Worm (Caenorhabditis elegans): Measurements from ENCODE around the gene daf-5.
"Not testable (repeated sequence)": the region's sequence is repeated elsewhere in the genome, so short reads cannot be mapped to it uniquely, and the experiment has no call there.

Gene daf-5

DNA sequence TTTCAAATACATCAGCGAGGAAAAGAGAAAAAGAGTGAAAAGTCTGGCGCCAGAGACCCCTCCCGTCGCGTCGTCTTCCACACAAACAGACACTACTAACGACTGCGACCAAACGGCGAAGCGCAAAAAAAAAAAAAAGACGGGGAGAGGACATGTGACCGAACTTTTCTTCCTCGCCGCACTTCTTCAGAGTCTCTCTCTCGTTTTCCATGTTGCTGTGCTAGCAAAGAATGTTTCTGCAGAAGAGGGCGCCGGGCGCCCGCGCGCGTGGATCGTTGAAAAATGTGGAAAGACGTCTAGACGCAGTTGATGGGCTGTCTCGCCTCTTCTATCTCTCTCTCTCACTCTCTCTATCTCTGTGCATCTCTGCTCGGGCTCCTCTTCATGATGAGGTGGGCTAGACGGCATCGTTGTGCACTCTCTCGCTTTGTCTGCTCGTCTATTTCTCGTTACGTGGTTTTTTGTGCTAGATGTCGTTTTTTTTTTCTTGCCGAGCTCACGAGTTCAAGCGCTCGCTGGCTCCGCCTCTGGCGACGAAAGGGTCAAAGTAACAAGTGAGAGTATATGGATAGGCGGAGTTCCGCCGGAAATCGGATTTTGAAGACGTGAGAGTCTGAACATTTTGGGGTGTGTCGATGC is 11.8 kb downstream of the daf-5 start:
- TF ChIP-seq T22C8.4 (GFP tag; IDR thresholded peaks at IDR 0.05) (no peak), tab-1 (GFP tag; IDR thresholded peaks at IDR 0.05) (no peak), ref-1 (GFP tag; conservative IDR thresholded peaks at IDR 0.05) (no peak)

DNA sequence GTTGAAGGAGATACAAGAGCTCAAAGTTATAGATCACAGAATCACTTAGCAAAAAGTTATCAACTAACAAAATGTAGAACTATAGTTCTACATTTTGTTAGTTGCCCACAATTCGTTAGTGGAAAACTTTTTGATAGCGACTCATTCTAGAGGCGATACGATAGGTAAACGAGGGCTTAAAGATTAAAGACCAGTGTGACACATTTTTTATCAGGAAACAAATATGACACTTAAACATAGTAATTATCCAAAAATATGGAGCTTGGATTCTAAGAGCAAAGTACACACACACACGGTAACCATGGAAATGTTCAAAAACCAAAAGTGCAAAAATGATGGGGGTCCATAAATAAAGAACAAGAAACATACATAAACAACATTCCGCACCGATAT is 12.3 kb downstream of the daf-5 start:
- TF ChIP-seq tab-1 (GFP tag; IDR thresholded peaks at IDR 0.05) (no peak), med-1 (GFP tag; optimal IDR thresholded peaks at IDR 0.05; ENCODE audit: insufficient read depth) (no peak), cog-1 (tag; optimal IDR thresholded peaks at IDR 0.05) (no peak), T22C8.4 (GFP tag; IDR thresholded peaks at IDR 0.05) (no peak), ref-1 (GFP tag; conservative IDR thresholded peaks at IDR 0.05) (no peak), ztf-23 (GFP tag; IDR thresholded peaks at IDR 0.05) (no peak)

DNA sequence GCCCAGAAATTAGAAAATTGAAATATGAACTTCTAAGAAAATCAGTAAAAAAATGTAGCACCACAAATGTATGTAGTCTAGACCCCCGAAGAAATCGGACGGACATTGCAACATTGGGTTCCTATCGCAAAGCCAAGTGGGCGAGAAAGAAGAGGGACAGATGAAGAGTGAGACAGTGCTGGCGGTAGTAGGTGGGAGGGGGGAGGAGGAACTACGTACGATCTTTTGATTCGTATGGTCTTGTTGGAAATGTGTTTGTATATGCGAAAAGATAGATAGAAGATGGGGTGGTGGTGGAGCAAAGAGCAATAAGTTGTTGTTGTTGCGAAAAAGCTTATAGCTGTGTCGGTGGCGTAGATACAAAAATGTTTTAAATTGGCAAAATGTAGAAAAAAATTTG is 13.8 kb downstream of the daf-5 start:
- 0 out of 2 replicates have a peak, but pooled peaks have one; percentile 48 for TF ChIP-seq flt-1 (GFP tag; IDR thresholded peaks at IDR 0.05)
- no peak for TF ChIP-seq ztf-29 (GFP tag; IDR thresholded peaks at IDR 0.05)

DNA sequence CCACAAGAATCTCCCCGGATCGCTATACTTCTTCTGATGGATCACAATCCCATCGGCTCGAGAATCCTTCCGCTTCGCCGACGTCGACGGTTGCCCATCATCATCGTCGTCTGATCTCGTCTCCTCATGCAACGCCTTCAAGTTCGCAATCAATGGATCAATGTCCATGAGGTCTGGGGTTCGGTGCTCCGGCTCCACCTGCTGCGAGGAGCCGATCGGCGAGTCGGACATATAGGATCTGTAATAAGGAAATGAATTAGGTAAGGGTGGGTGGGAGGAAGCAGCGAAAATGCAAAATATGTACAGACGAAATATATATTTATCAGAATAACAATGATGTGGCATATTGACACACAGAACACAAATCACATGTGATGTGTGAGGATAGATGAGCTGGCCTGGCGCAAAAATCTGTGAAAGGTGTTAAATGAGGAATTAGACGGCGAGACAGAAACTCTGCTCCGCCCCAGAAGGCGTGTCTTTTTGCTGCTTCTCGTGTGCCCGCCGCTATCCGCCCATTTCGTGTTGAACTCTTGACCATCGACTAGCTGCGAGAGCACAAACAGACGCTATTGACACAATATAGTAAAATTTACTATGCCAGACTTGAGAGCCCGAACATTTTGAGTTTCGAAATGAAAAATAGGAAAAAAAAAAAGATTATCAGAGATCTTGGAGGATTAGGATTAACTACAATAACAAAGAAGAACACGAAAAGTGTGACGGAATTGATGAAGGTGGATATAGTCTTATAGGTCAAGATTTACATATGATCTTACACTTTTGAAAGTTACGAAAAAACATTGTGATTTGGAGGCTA is 14.4 kb downstream of the daf-5 start:
- TF ChIP-seq ref-1 (GFP tag; conservative IDR thresholded peaks at IDR 0.05) (no peak), med-1 (GFP tag; optimal IDR thresholded peaks at IDR 0.05; ENCODE audit: insufficient read depth) (no peak), flt-1 (GFP tag; IDR thresholded peaks at IDR 0.05) (no peak), klf-2 (GFP tag; conservative IDR thresholded peaks at IDR 0.05) (no peak), ztf-29 (GFP tag; IDR thresholded peaks at IDR 0.05) (no peak), ztf-23 (GFP tag; IDR thresholded peaks at IDR 0.05) (no peak), T22C8.4 (GFP tag; IDR thresholded peaks at IDR 0.05) (no peak), cog-1 (tag; optimal IDR thresholded peaks at IDR 0.05) (no peak)

DNA sequence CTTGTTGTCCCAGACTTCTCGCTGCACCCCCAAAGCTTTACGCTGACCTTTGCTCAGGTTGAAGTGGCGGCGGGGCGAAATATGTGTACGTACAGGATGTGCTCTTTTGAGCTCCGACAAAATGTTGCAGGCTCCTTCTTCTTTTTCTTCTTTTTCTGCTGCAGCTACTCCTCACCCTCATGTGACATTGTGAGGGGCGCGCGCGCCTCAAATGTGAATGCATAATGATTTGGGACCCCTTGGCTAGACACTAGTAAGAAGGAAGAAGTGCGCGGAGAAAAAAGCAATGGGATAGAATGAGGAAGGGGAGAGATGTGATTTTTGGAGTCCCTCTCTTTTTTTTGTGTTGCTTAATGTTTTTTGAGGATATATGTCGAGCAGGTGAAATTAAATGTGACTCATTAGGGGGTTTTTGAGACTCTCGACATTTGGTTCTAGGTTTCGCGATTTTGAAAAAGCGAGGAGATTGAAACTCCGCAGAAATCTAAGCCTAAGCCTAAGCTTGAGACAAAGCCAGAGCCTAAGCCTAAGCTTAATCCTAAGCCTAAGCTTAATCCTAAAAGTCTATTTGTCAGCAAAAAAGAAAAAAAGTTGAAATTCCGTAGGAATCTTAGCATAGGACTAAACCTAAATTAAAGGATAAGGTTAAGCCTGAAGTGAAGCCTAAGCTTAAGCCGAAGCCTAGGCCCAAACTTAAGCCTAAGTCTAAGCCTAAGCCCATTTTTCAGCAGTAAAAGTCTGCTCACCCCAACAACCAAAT is 15.2 kb downstream of the daf-5 start:
- TF ChIP-seq tab-1 (GFP tag; IDR thresholded peaks at IDR 0.05): no peak
- TF ChIP-seq ztf-29 (GFP tag; IDR thresholded peaks at IDR 0.05): peak; percentile 68; the same call in 1 of the 2 replicates

DNA sequence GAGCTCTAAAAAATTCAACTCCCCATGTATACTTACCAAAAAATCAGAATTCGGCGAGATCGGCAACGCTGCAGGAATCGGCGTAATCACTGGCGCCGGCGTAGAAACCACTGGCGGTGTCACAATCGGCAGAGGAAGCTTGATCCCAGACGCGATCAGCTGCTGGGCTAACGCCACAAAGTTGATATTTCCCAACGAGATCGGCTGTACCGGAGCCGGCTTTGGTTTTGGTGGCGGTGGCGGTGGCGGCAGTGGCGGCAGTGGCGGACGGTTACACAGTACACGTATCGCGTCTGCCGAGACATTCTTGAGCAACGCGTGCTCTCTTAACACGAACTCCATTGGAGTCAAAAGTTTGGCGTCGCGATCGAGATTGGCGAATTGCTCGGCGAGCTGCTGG is 17.5 kb downstream of the daf-5 start:
- no peak for TF ChIP-seq ref-1 (GFP tag; conservative IDR thresholded peaks at IDR 0.05)

DNA sequence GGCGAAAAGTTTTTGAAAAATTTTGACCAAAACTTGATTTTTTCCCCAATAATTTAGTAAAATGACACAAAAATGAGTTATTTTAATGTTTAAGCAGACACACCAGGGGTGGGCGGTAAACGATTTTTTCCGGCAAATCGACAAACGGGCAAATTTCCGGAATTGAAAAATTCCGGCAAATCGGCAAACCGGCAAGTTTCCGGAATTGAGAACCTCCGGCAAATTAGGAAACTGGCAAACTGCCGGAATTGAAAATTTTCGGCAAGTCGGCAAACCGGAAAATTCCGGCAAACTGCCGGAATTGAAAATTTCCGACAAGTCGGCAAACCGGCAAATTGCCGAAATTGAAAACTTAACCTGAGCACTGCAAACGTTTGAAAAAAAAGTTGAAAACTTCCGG is 19.4 kb downstream of the daf-5 start:
- TF ChIP-seq ztf-29 (GFP tag; IDR thresholded peaks at IDR 0.05) (no peak), T22C8.4 (GFP tag; IDR thresholded peaks at IDR 0.05) (no peak), med-1 (GFP tag; optimal IDR thresholded peaks at IDR 0.05; ENCODE audit: insufficient read depth) (no peak), klf-2 (GFP tag; conservative IDR thresholded peaks at IDR 0.05) (no peak), flt-1 (GFP tag; IDR thresholded peaks at IDR 0.05) (no peak), tab-1 (GFP tag; IDR thresholded peaks at IDR 0.05) (no peak), cog-1 (tag; optimal IDR thresholded peaks at IDR 0.05) (no peak), ztf-23 (GFP tag; IDR thresholded peaks at IDR 0.05) (no peak), ref-1 (GFP tag; conservative IDR thresholded peaks at IDR 0.05) (no peak)

DNA sequence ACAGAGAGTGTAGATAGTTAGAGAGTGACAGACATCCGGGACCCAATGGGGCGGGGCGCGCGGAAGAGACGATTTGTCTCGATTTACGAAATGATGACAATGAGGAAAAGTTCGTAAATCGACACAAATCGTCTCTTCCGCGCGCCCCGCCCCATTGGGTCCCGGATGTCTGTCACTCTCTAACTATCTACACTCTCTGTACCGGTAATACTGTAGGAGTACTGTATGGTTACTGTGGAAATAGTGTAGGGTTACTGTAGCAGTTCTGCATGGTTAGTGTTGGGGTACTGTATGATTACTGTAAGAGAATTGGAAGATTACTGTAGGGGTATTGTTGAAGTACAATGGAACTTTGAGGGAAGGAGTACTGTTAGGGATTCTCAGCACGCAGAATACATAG is 30.9 kb downstream of the daf-5 start, which contains the start of gene F01D5.10:
Gene F01D5.10, minus strand, starts transcription at position 101 of the 400 bp plus-strand sequence.
- TF ChIP-seq med-1 (GFP tag; optimal IDR thresholded peaks at IDR 0.05; ENCODE audit: insufficient read depth); ref-1 (GFP tag; conservative IDR thresholded peaks at IDR 0.05); ztf-23 (GFP tag; IDR thresholded peaks at IDR 0.05): not testable (repeated sequence)

DNA sequence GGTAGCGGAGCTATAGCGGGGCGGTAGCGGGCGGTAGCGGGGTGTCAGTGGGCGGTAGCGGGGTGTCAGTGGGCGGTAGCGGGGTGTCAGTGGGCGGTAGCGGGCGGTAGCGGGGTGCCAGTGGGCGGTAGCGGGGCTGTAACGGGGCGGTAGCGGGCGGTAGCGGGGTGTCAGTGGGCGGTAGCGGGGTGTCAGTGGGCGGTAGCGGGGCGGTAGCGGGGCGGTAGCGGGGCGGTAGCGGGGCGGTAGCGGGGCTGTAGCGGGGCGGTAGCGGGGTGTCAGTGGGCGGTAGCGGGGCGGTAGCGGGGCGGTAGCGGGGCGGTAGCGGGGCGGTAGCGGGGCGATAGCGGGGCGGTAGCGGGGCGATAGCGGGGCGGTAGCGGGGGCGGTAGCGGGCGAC is 32.5 kb downstream of the daf-5 start:
- peak; percentile 19; the same call in 1 of the 2 replicates for TF ChIP-seq ztf-29 (GFP tag; IDR thresholded peaks at IDR 0.05)
- 0 out of 2 replicates have a peak, but pooled peaks have one; percentile 75 for TF ChIP-seq tab-1 (GFP tag; IDR thresholded peaks at IDR 0.05)
- TF ChIP-seq ref-1 (GFP tag; conservative IDR thresholded peaks at IDR 0.05): peak; percentile 51; the same call in 1 of the 2 replicates
- peak; percentile 42; the same call in 1 of the 2 replicates for TF ChIP-seq T22C8.4 (GFP tag; IDR thresholded peaks at IDR 0.05)
- peak; percentile 76; the same call in 1 of the 2 replicates for TF ChIP-seq flt-1 (GFP tag; IDR thresholded peaks at IDR 0.05)
- 0 out of 2 replicates have a peak, but pooled peaks have one; percentile 59 for TF ChIP-seq ztf-23 (GFP tag; IDR thresholded peaks at IDR 0.05)

DNA sequence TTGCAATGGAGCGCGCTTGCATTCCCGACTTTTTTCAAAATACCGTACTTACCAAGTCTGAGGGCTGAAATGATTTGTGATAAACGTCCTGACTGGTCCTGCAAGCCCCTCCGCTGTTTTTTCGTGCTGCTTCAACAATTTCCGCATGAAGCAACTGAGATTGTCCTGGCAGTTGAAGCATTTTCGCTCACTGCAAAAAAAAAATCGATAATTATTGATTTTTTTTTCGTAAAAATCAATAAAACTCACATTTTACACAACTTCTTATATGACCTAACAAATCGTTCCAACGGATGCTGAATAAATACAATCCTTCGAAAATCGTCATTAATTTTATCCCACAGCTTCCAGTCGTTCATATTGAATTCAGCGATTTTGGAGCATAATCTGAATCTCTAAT is 33.2 kb downstream of the daf-5 start:
- TF ChIP-seq T22C8.4 (GFP tag; IDR thresholded peaks at IDR 0.05) (peak; percentile 76; the same call in 1 of the 2 replicates), med-1 (GFP tag; optimal IDR thresholded peaks at IDR 0.05; ENCODE audit: insufficient read depth) (no peak)
